ENCODE assay signal across 1 fruit fly cellular context in the genomic region with DNA sequence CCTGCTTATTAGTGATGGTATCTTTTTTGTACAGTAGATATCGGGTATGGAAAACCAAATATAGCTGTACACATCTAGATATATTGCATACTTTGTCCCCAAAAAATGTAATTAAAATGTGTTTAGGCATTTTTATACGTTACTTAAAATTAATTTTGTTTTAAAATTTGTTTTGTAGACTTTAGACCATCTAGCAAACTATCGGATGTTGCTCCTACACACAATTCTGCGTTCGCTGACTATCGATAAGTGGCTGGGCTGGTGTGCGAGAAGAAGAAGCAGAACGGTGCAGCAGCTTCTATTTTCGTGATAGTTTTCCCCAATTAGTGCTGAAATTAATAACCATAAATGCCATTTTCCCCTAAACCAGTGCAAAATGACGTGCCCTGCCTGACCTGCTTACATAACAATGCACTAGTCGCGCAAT.
A peak's percentile ranks its signal among the peaks of the same experiment; 100 is the strongest.
TF ChIP-seq lines count a peak whose summit lies in the region.

A gene (minus strand): TSS at position 1 of the 427 bp plus-strand sequence.
A gene (plus strand): TSS at position 143 of the 427 bp plus-strand sequence.

TF ChIP-seq in whole organism, embryonic, 481 proteins besides CTCF, POLR2A, EP300 and RAD21 (continued from another document and continues in another):
- TF ChIP-seq CG9215 (GFP tag; IDR thresholded peaks at IDR 0.05; lab: Robert Waterston, UW) (peak; percentile 91), CG7963 (GFP tag; IDR thresholded peaks at IDR 0.05; lab: Robert Waterston, UW; ENCODE audit: partially characterized antibody) (peak; percentile 78), Sin3A (optimal IDR thresholded peaks at IDR 0.05; lab: Kevin White, UChicago) (peak; percentile 95), Six4 (GFP tag; optimal IDR thresholded peaks at IDR 0.05; lab: Kevin White, UChicago) (peak; percentile 67), CG12071 (GFP tag; optimal IDR thresholded peaks at IDR 0.05; lab: Kevin White, UChicago) (no peak), vvl (GFP tag; IDR thresholded peaks at IDR 0.05; lab: Robert Waterston, UW) (peak; percentile 86), CG32772 (GFP tag; IDR thresholded peaks at IDR 0.05; lab: Robert Waterston, UW) (peak; percentile 91), Dek (tag; optimal IDR thresholded peaks at IDR 0.05; lab: Kevin White, UChicago) (peak; percentile 87), HHEX (GFP tag; optimal IDR thresholded peaks at IDR 0.05; lab: Kevin White, UChicago) (peak; percentile 66), z (GFP tag; IDR thresholded peaks at IDR 0.05; lab: Robert Waterston, UW) (no peak), CG17385 (GFP tag; optimal IDR thresholded peaks at IDR 0.05; lab: Kevin White, UChicago) (peak; percentile 98), CkIIα-i1 (GFP tag; IDR thresholded peaks at IDR 0.05; lab: Robert Waterston, UW) (no peak), B-H1 (GFP tag; IDR thresholded peaks at IDR 0.05; lab: Robert Waterston, UW) (peak; percentile 76), CG9437 (GFP tag; optimal IDR thresholded peaks at IDR 0.05; lab: Kevin White, UChicago) (peak; percentile 37), pnt (GFP tag; optimal IDR thresholded peaks at IDR 0.05; lab: Kevin White, UChicago) (peak; percentile 93), cad (GFP tag; optimal IDR thresholded peaks at IDR 0.05; lab: Kevin White, UChicago) (no peak), lilli (GFP tag; optimal IDR thresholded peaks at IDR 0.05; lab: Kevin White, UChicago) (peak; percentile 96), Ptx1 (GFP tag; IDR thresholded peaks at IDR 0.05; lab: Robert Waterston, UW) (peak; percentile 94), MTF-1 (GFP tag; optimal IDR thresholded peaks at IDR 0.05; lab: Kevin White, UChicago; ENCODE audit: borderline replicate concordance) (no peak), phol (tag; optimal IDR thresholded peaks at IDR 0.05; lab: Kevin White, UChicago) (peak; percentile 89), knrl (GFP tag; IDR thresholded peaks at IDR 0.05; lab: Robert Waterston, UW; ENCODE audit: partially characterized antibody) (peak; percentile 99), CG6654 (GFP tag; optimal IDR thresholded peaks at IDR 0.05; lab: Kevin White, UChicago) (no peak), stwl (tag; optimal IDR thresholded peaks at IDR 0.05; lab: Kevin White, UChicago) (peak; percentile 80), ham (GFP tag; IDR thresholded peaks at IDR 0.05; lab: Robert Waterston, UW) (peak; percentile 81), zf30C (GFP tag; optimal IDR thresholded peaks at IDR 0.05; lab: Kevin White, UChicago) (no peak), en (GFP tag; optimal IDR thresholded peaks at IDR 0.05; lab: Kevin White, UChicago) (peak; percentile 43), CG17568 (GFP tag; optimal IDR thresholded peaks at IDR 0.05; lab: Kevin White, UChicago) (no peak), CG15479 (GFP tag; optimal IDR thresholded peaks at IDR 0.05; lab: Kevin White, UChicago) (peak; percentile 2), vnd (GFP tag; IDR thresholded peaks at IDR 0.05; lab: Robert Waterston, UW; ENCODE audit: partially characterized antibody) (peak; percentile 97), CrebB (tag; optimal IDR thresholded peaks at IDR 0.05; lab: Kevin White, UChicago) (peak; percentile 48), Ada2b (GFP tag; IDR thresholded peaks at IDR 0.05; lab: Robert Waterston, UW) (peak; percentile 87), CG31388 (GFP tag; optimal IDR thresholded peaks at IDR 0.05; lab: Kevin White, UChicago) (peak; percentile 50), Bdp1 (GFP tag; optimal IDR thresholded peaks at IDR 0.05; lab: Kevin White, UChicago) (peak; percentile 74), fu2 (GFP tag; optimal IDR thresholded peaks at IDR 0.05; lab: Kevin White, UChicago) (peak; percentile 93), chn (GFP tag; optimal IDR thresholded peaks at IDR 0.05; lab: Kevin White, UChicago) (peak; percentile 91), aop (GFP tag; IDR thresholded peaks at IDR 0.05; lab: Robert Waterston, UW) (no peak), HmgD (GFP tag; optimal IDR thresholded peaks at IDR 0.05; lab: Kevin White, UChicago) (peak; percentile 93), CG3407 (GFP tag; optimal IDR thresholded peaks at IDR 0.05; lab: Kevin White, UChicago) (no peak), crp (GFP tag; optimal IDR thresholded peaks at IDR 0.05; lab: Kevin White, UChicago) (peak in 1 of 2 experiments; percentile 56), kah (GFP tag; optimal IDR thresholded peaks at IDR 0.05; lab: Kevin White, UChicago) (peak; percentile 62), H15 (GFP tag; IDR thresholded peaks at IDR 0.05; lab: Robert Waterston, UW) (peak; percentile 68; the same call in 2 of the 3 replicates), hb (GFP tag; IDR thresholded peaks at IDR 0.05; lab: Robert Waterston, UW; ENCODE audit: partially characterized antibody) (peak; percentile 92), ap (GFP tag; IDR thresholded peaks at IDR 0.05; lab: Robert Waterston, UW) (peak; percentile 80), rib (GFP tag; IDR thresholded peaks at IDR 0.05; lab: Robert Waterston, UW) (peak; percentile 54), NfI (GFP tag; optimal IDR thresholded peaks at IDR 0.05; lab: Kevin White, UChicago) (no peak), MESR4 (GFP tag; optimal IDR thresholded peaks at IDR 0.05; lab: Kevin White, UChicago) (peak; percentile 68), CG13296 (GFP tag; optimal IDR thresholded peaks at IDR 0.05; lab: Kevin White, UChicago) (no peak), Nf-YA (GFP tag; IDR thresholded peaks at IDR 0.05; lab: Robert Waterston, UW) (peak; percentile 65), bowl (GFP tag; IDR thresholded peaks at IDR 0.05; lab: Robert Waterston, UW) (0 out of 2 replicates have a peak, but pooled peaks have one; percentile 15), CG4730 (GFP tag; IDR thresholded peaks at IDR 0.05; lab: Robert Waterston, UW) (peak; percentile 86), CG7928 (GFP tag; optimal IDR thresholded peaks at IDR 0.05; lab: Kevin White, UChicago) (peak; percentile 53), CG15269 (tag; optimal IDR thresholded peaks at IDR 0.05; lab: Kevin White, UChicago) (no peak), CG9797 (GFP tag; optimal IDR thresholded peaks at IDR 0.05; lab: Kevin White, UChicago) (peak; percentile 59), mirr (GFP tag; optimal IDR thresholded peaks at IDR 0.05; lab: Kevin White, UChicago) (no peak), sima (GFP tag; optimal IDR thresholded peaks at IDR 0.05; lab: Kevin White, UChicago) (peak; percentile 12), Fer2 (tag; optimal IDR thresholded peaks at IDR 0.05; lab: Kevin White, UChicago) (peak; percentile 82), danr (GFP tag; IDR thresholded peaks at IDR 0.05; lab: Robert Waterston, UW) (peak; percentile 76), CG2120 (GFP tag; optimal IDR thresholded peaks at IDR 0.05; lab: Kevin White, UChicago) (peak; percentile 97), CG16813 (GFP tag; IDR thresholded peaks at IDR 0.05; lab: Robert Waterston, UW; ENCODE audit: partially characterized antibody) (peak; percentile 99), usp (GFP tag; optimal IDR thresholded peaks at IDR 0.05; lab: Kevin White, UChicago) (no peak), Ets65A (GFP tag; lab: Kevin White, UChicago) (peak; percentile 99), D19B (GFP tag; optimal IDR thresholded peaks at IDR 0.05; lab: Kevin White, UChicago) (no peak), Nf-YB (GFP tag; optimal IDR thresholded peaks at IDR 0.05; lab: Kevin White, UChicago) (peak; percentile 62), CG10979 (tag; optimal IDR thresholded peaks at IDR 0.05; lab: Kevin White, UChicago) (peak; percentile 77), Bteb2 (GFP tag; optimal IDR thresholded peaks at IDR 0.05; lab: Kevin White, UChicago) (peak; percentile 86), jigr1 (GFP tag; IDR thresholded peaks at IDR 0.05; lab: Robert Waterston, UW) (peak; percentile 77), hth (optimal IDR thresholded peaks at IDR 0.05; lab: Kevin White, UChicago) (no peak), gsb (GFP tag; IDR thresholded peaks at IDR 0.05; lab: Robert Waterston, UW) (peak; percentile 62), Xbp1 (GFP tag; optimal IDR thresholded peaks at IDR 0.05; lab: Kevin White, UChicago) (peak; percentile 95), CG10267 (tag; optimal IDR thresholded peaks at IDR 0.05; lab: Kevin White, UChicago) (peak; percentile 35), esg (GFP tag; conservative IDR thresholded peaks at IDR 0.05; lab: Robert Waterston, UW) (peak; percentile 87), Side (GFP tag; optimal IDR thresholded peaks at IDR 0.05; lab: Kevin White, UChicago) (peak; percentile 88), Oaz (GFP tag; IDR thresholded peaks at IDR 0.05; lab: Robert Waterston, UW) (peak; percentile 85), ewg (GFP tag; optimal IDR thresholded peaks at IDR 0.05; lab: Kevin White, UChicago) (peak; percentile 65), run (tag; optimal IDR thresholded peaks at IDR 0.05; lab: Kevin White, UChicago) (peak; percentile 47), CG7786 (GFP tag; optimal IDR thresholded peaks at IDR 0.05; lab: Kevin White, UChicago) (peak; percentile 89), CG7987 (GFP tag; optimal IDR thresholded peaks at IDR 0.05; lab: Kevin White, UChicago) (peak; percentile 22), yki (optimal IDR thresholded peaks at IDR 0.05; lab: Kevin White, UChicago) (no peak), Myb (GFP tag; optimal IDR thresholded peaks at IDR 0.05; lab: Kevin White, UChicago) (peak; percentile 72), Sox100B (GFP tag; optimal IDR thresholded peaks at IDR 0.05; lab: Kevin White, UChicago) (no peak), luna (GFP tag; optimal IDR thresholded peaks at IDR 0.05; lab: Kevin White, UChicago) (peak; percentile 85), CG16815 (GFP tag; optimal IDR thresholded peaks at IDR 0.05; lab: Kevin White, UChicago) (peak; percentile 87), gcm2 (GFP tag; optimal IDR thresholded peaks at IDR 0.05; lab: Kevin White, UChicago) (peak; percentile 52), CG32532 (GFP tag; IDR thresholded peaks at IDR 0.05; lab: Robert Waterston, UW) (peak; percentile 90), ERR (GFP tag; optimal IDR thresholded peaks at IDR 0.05; lab: Kevin White, UChicago) (peak; percentile 76), ac (GFP tag; optimal IDR thresholded peaks at IDR 0.05; lab: Kevin White, UChicago) (peak; percentile 72), Xrp1 (GFP tag; IDR thresholded peaks at IDR 0.05; lab: Robert Waterston, UW) (peak; percentile 86), BtbVII (GFP tag; optimal IDR thresholded peaks at IDR 0.05; lab: Kevin White, UChicago) (no peak), PHDP (tag; optimal IDR thresholded peaks at IDR 0.05; lab: Kevin White, UChicago) (peak; percentile 81), zen2 (GFP tag; IDR thresholded peaks at IDR 0.05; lab: Robert Waterston, UW; ENCODE audit: partially characterized antibody) (peak; percentile 87; the same call in 2 of the 3 replicates), Lhr (GFP tag; optimal IDR thresholded peaks at IDR 0.05; lab: Kevin White, UChicago) (peak; percentile 67), al (GFP tag; IDR thresholded peaks at IDR 0.05; lab: Robert Waterston, UW) (peak; percentile 86), lov (optimal IDR thresholded peaks at IDR 0.05; lab: Kevin White, UChicago) (no peak), lov (GFP tag; IDR thresholded peaks at IDR 0.05; lab: Robert Waterston, UW) (no peak), Doc3 (GFP tag; IDR thresholded peaks at IDR 0.05; lab: Robert Waterston, UW; ENCODE audit: partially characterized antibody) (peak; percentile 99), Dll (GFP tag; IDR thresholded peaks at IDR 0.05; lab: Robert Waterston, UW; ENCODE audit: partially characterized antibody) (peak; percentile 99), slp2 (GFP tag; optimal IDR thresholded peaks at IDR 0.05; lab: Kevin White, UChicago) (peak; percentile 80), CG31224 (GFP tag; IDR thresholded peaks at IDR 0.05; lab: Robert Waterston, UW) (peak; percentile 70), CG4854 (GFP tag; optimal IDR thresholded peaks at IDR 0.05; lab: Kevin White, UChicago) (no peak), Sry-δ (GFP tag; optimal IDR thresholded peaks at IDR 0.05; lab: Kevin White, UChicago) (peak; percentile 100), Tbp (GFP tag; optimal IDR thresholded peaks at IDR 0.05; lab: Kevin White, UChicago) (no peak), oc (tag; optimal IDR thresholded peaks at IDR 0.05; lab: Kevin White, UChicago) (no peak), Hr3 (GFP tag; optimal IDR thresholded peaks at IDR 0.05; lab: Kevin White, UChicago) (peak; percentile 91), pum (GFP tag; optimal IDR thresholded peaks at IDR 0.05; lab: Kevin White, UChicago) (peak; percentile 94), Dip3 (GFP tag; optimal IDR thresholded peaks at IDR 0.05; lab: Kevin White, UChicago) (peak; percentile 94), CG2889 (GFP tag; IDR thresholded peaks at IDR 0.05; lab: Robert Waterston, UW) (peak; percentile 86), CG42726 (GFP tag; IDR thresholded peaks at IDR 0.05; lab: Robert Waterston, UW; ENCODE audit: partially characterized antibody) (peak; percentile 93), prd (optimal IDR thresholded peaks at IDR 0.05; lab: Kevin White, UChicago) (no peak), prd (GFP tag; IDR thresholded peaks at IDR 0.05; lab: Robert Waterston, UW) (peak; percentile 96), CG11247 (GFP tag; IDR thresholded peaks at IDR 0.05; lab: Robert Waterston, UW) (peak; percentile 84), zfh2 (GFP tag; optimal IDR thresholded peaks at IDR 0.05; lab: Kevin White, UChicago) (peak; percentile 96), CG1529 (GFP tag; optimal IDR thresholded peaks at IDR 0.05; lab: Kevin White, UChicago) (no peak), CG12104 (GFP tag; optimal IDR thresholded peaks at IDR 0.05; lab: Kevin White, UChicago) (peak; percentile 61), CG5180 (GFP tag; optimal IDR thresholded peaks at IDR 0.05; lab: Kevin White, UChicago) (no peak), Blimp-1 (GFP tag; optimal IDR thresholded peaks at IDR 0.05; lab: Kevin White, UChicago) (no peak), maf-S (GFP tag; optimal IDR thresholded peaks at IDR 0.05; lab: Kevin White, UChicago) (peak; percentile 90), CG6813 (GFP tag; optimal IDR thresholded peaks at IDR 0.05; lab: Kevin White, UChicago) (peak; percentile 11), CG9609 (GFP tag; optimal IDR thresholded peaks at IDR 0.05; lab: Kevin White, UChicago) (peak; percentile 92), NK7.1 (GFP tag; optimal IDR thresholded peaks at IDR 0.05; lab: Kevin White, UChicago) (peak; percentile 63), abd-A (tag; optimal IDR thresholded peaks at IDR 0.05; lab: Kevin White, UChicago) (no peak), CG3995 (GFP tag; optimal IDR thresholded peaks at IDR 0.05; lab: Kevin White, UChicago) (peak; percentile 84), CG3838 (GFP tag; optimal IDR thresholded peaks at IDR 0.05; lab: Kevin White, UChicago) (peak; percentile 62), shn (GFP tag; optimal IDR thresholded peaks at IDR 0.05; lab: Kevin White, UChicago) (peak; percentile 93), kni (GFP tag; optimal IDR thresholded peaks at IDR 0.05; lab: Kevin White, UChicago) (no peak), tio (GFP tag; optimal IDR thresholded peaks at IDR 0.05; lab: Kevin White, UChicago) (no peak), Ravus (GFP tag; IDR thresholded peaks at IDR 0.05; lab: Robert Waterston, UW) (peak; percentile 49)
